Fruit fly (Drosophila melanogaster): ENCODE results near the gene EMC5.

- TF ChIP-seq EcR (GFP tag; optimal IDR thresholded peaks at IDR 0.05): no peak
- no peak for TF ChIP-seq pan (optimal IDR thresholded peaks at IDR 0.05)
Measured at dm6 chr2L:18984158-18984557, 3.3 kb upstream of the EMC5 start.
